Worm (Caenorhabditis elegans): ENCODE data around the gene sdz-8.

DNA sequence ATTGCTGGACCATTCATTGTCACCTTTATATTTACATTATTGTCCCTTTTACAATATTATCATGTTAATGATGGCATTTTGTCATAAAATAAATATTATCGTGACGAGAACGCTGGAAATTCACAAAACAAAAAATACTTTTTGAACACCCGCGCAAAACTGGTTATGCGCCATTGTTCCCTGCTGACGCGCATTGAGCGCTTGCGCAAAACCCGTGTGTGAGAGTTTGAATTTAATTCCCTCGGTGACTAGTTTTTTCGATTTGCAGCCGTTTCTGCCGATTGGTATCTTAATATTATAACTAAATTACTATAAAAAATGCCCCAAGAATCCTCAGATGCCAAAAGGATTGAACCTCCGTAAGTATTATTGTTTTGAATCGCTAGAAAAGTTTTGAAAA is 5.5 kb upstream of the sdz-8 start, which contains the start of gene pafo-1:
- TF ChIP-seq egl-27 (tag; optimal IDR thresholded peaks at IDR 0.05) (peak in 1 of 2 experiments; percentile 43), unc-62 (GFP tag; optimal IDR thresholded peaks at IDR 0.05) (no peak), lin-15B (tag; optimal IDR thresholded peaks at IDR 0.05) (peak; percentile 79), jun-1 (tag; optimal IDR thresholded peaks at IDR 0.05) (peak; percentile 88), nhr-84 (tag; optimal IDR thresholded peaks at IDR 0.05) (no peak), efl-3 (GFP tag; optimal IDR thresholded peaks at IDR 0.05) (peak; percentile 47), alr-1 (tag; optimal IDR thresholded peaks at IDR 0.05; ENCODE audit: borderline replicate concordance) (no peak), aha-1 (tag; optimal IDR thresholded peaks at IDR 0.05) (peak; percentile 56), blmp-1 (tag; optimal IDR thresholded peaks at IDR 0.05) (peak; percentile 84), nhr-71 (tag; optimal IDR thresholded peaks at IDR 0.05) (peak; percentile 95), elt-2 (tag; optimal IDR thresholded peaks at IDR 0.05) (peak; percentile 75), unc-30 (tag; optimal IDR thresholded peaks at IDR 0.05) (no peak), pqm-1 (tag; optimal IDR thresholded peaks at IDR 0.05) (no peak), ces-1 (GFP tag; optimal IDR thresholded peaks at IDR 0.05) (no peak)

All from whole organism, L1 larva.